Fruit fly (Drosophila melanogaster) whole organism, embryonic: ENCODE measurements around the gene mEFTs.
A peak's percentile ranks its signal among the peaks of the same experiment; 100 is the strongest.

Experiments used
- Adf1 ChIP-seq: fragments of 200-800 bp; sonication (Bioruptor generic); IDR thresholded peaks from 2 replicates; pipeline ENCODE4 v1.3.6; 2022; ENCODE audit warnings: missing biosample characterization, missing genetic modification characterization
- Atf6 ChIP-seq: fragments of 200-800 bp; sonication (Bioruptor generic); IDR thresholded peaks from 2 replicates; pipeline ENCODE4 v1.3.6; 2022; ENCODE audit warnings: missing biosample characterization, missing genetic modification characterization
- B-H1 ChIP-seq: fragments of 200-800 bp; sonication (Bioruptor generic); IDR thresholded peaks from 3 replicates; pipeline ENCODE4 v1.3.6; 2022; ENCODE audit warnings: missing biosample characterization, missing genetic modification characterization
- CG10565 ChIP-seq: fragments of 200-800 bp; sonication (Bioruptor generic); optimal IDR thresholded peaks from 3 replicates; lab custom pipeline; 2016; ENCODE audit warnings: missing biosample characterization, mild to moderate bottlenecking, missing genetic modification characterization
- CG11247 ChIP-seq: fragments of 200-800 bp; sonication (Bioruptor generic); IDR thresholded peaks from 2 replicates; pipeline ENCODE4 v1.3.6; 2022; ENCODE audit warnings: missing biosample characterization, missing genetic modification characterization
- CG13775 ChIP-seq: fragments of 200-800 bp; sonication (Bioruptor generic); optimal IDR thresholded peaks from 3 replicates; lab custom pipeline; 2017; ENCODE audit warnings: missing biosample characterization, mild to moderate bottlenecking, missing genetic modification characterization
- CG15269 ChIP-seq: fragments of 200-800 bp; sonication (Bioruptor generic); optimal IDR thresholded peaks from 2 replicates; lab custom pipeline; 2018; ENCODE audit warnings: missing biosample characterization, mild to moderate bottlenecking, missing genetic modification characterization, moderate library complexity
- CG1603 ChIP-seq: fragments of 200-800 bp; sonication (Bioruptor generic); optimal IDR thresholded peaks from 2 replicates; lab custom pipeline; 2019; ENCODE audit warnings: missing biosample characterization, mild to moderate bottlenecking, missing genetic modification characterization, moderate library complexity
- CG17328 ChIP-seq: fragments of 200-800 bp; sonication (Bioruptor generic); IDR thresholded peaks from 2 replicates; pipeline ENCODE4 v1.3.6; 2022; ENCODE audit warnings: missing biosample characterization, missing genetic modification characterization
- CG18599 ChIP-seq: fragments of 200-800 bp; sonication (Bioruptor generic); optimal IDR thresholded peaks from 3 replicates; lab custom pipeline; 2017; ENCODE audit warnings: missing biosample characterization, missing genetic modification characterization, mild to moderate bottlenecking, moderate library complexity, missing genetic modification reagents
- CG3065 ChIP-seq: fragments of 200-800 bp; sonication (Bioruptor generic); optimal IDR thresholded peaks from 2 replicates; lab custom pipeline; 2016; ENCODE audit warnings: missing biosample characterization, missing genetic modification characterization
- CG34422 ChIP-seq: fragments of 200-800 bp; sonication (Bioruptor generic); IDR thresholded peaks from 3 replicates; pipeline ENCODE4 v1.3.6; 2022; ENCODE audit warnings: missing biosample characterization, missing genetic modification characterization
- CG4282 ChIP-seq: fragments of 200-800 bp; sonication (Bioruptor generic); optimal IDR thresholded peaks from 2 replicates; lab custom pipeline; 2016; ENCODE audit warnings: missing biosample characterization, missing genetic modification characterization
- CG5180 ChIP-seq: fragments of 200-800 bp; sonication (Bioruptor generic); optimal IDR thresholded peaks from 3 replicates; lab custom pipeline; 2017; ENCODE audit warnings: missing biosample characterization, missing genetic modification characterization, mild to moderate bottlenecking, moderate library complexity, missing genetic modification reagents
- CG6791 ChIP-seq: fragments of 200-800 bp; sonication (Bioruptor generic); IDR thresholded peaks from 3 replicates; pipeline ENCODE4 v1.3.6; 2022; ENCODE audit warnings: missing biosample characterization, missing genetic modification characterization; ENCODE audit not compliant: partially characterized antibody
- CG7963 ChIP-seq: fragments of 200-800 bp; sonication (Bioruptor generic); IDR thresholded peaks from 3 replicates; pipeline ENCODE4 v1.3.6; 2022; ENCODE audit warnings: missing biosample characterization, missing genetic modification characterization; ENCODE audit not compliant: partially characterized antibody
- CG8281 ChIP-seq: fragments of 200-800 bp; sonication (Bioruptor generic); optimal IDR thresholded peaks from 2 replicates; lab custom pipeline; 2018; ENCODE audit warnings: missing biosample characterization, mild to moderate bottlenecking, missing genetic modification characterization, moderate library complexity
- CG9215 ChIP-seq: fragments of 200-800 bp; sonication (Bioruptor generic); IDR thresholded peaks from 2 replicates; pipeline ENCODE4 v1.3.6; 2022; ENCODE audit warnings: missing biosample characterization, missing genetic modification characterization
- CG9727 ChIP-seq: fragments of 200-800 bp; sonication (Bioruptor generic); optimal IDR thresholded peaks from 3 replicates; lab custom pipeline; 2017; ENCODE audit warnings: missing biosample characterization, mild to moderate bottlenecking, missing genetic modification characterization
- CrebB ChIP-seq: fragments of 200-800 bp; sonication (Bioruptor generic); optimal IDR thresholded peaks from 3 replicates; lab custom pipeline; 2018; ENCODE audit warnings: missing biosample characterization, mild to moderate bottlenecking, missing genetic modification characterization
- Dad ChIP-seq: fragments of 200-800 bp; sonication (Bioruptor generic); optimal IDR thresholded peaks from 3 replicates; lab custom pipeline; 2016; ENCODE audit warnings: missing biosample characterization, missing genetic modification characterization
- Dfd ChIP-seq, 2 experiments: fragments of >200 bp; optimal IDR thresholded peaks; 2 replicates each; lab custom pipeline; 2017; ENCODE audit warnings: missing biosample characterization in 2 of 2, missing genetic modification characterization in 2 of 2
- Dip3 ChIP-seq: fragments of 200-800 bp; sonication (Bioruptor generic); optimal IDR thresholded peaks from 3 replicates; lab custom pipeline; 2016; ENCODE audit warnings: missing biosample characterization, missing genetic modification characterization
- Dll ChIP-seq: fragments of 200-800 bp; sonication (Bioruptor generic); IDR thresholded peaks from 4 replicates; pipeline ENCODE4 v1.3.6; 2022; ENCODE audit warnings: missing biosample characterization, missing genetic modification characterization; ENCODE audit not compliant: partially characterized antibody
- Doc3 ChIP-seq: fragments of 200-800 bp; sonication (Bioruptor generic); IDR thresholded peaks from 3 replicates; pipeline ENCODE4 v1.3.6; 2022; ENCODE audit warnings: missing biosample characterization, missing genetic modification characterization; ENCODE audit not compliant: partially characterized antibody
- Drgx ChIP-seq: fragments of 200-800 bp; sonication (Bioruptor generic); IDR thresholded peaks from 2 replicates; pipeline ENCODE4 v1.3.6; 2022; ENCODE audit warnings: missing biosample characterization, missing genetic modification characterization
- ERR ChIP-seq: fragments of 200-800 bp; sonication (Bioruptor generic); optimal IDR thresholded peaks from 2 replicates; lab custom pipeline; 2016; ENCODE audit warnings: missing biosample characterization, missing genetic modification characterization
- Fer1 ChIP-seq: fragments of 200-800 bp; sonication (Bioruptor generic); optimal IDR thresholded peaks from 2 replicates; lab custom pipeline; 2017; ENCODE audit warnings: missing biosample characterization, mild to moderate bottlenecking, missing genetic modification characterization
- HLHmδ ChIP-seq: fragments of 200-800 bp; sonication (Bioruptor generic); optimal IDR thresholded peaks from 2 replicates; lab custom pipeline; 2018; ENCODE audit warnings: missing biosample characterization, mild to moderate bottlenecking, missing genetic modification characterization, moderate library complexity
- Hey ChIP-seq: fragments of 200-800 bp; sonication (Bioruptor generic); optimal IDR thresholded peaks from 3 replicates; lab custom pipeline; 2018; ENCODE audit warnings: missing biosample characterization, mild to moderate bottlenecking, missing genetic modification characterization
- Kr ChIP-seq: fragments of 200-800 bp; sonication (Bioruptor generic); optimal IDR thresholded peaks from 2 replicates; lab custom pipeline; 2017; ENCODE audit warnings: missing biosample characterization, mild to moderate bottlenecking, missing genetic modification characterization
- MBD-R2 ChIP-seq: fragments of 200-800 bp; sonication (Bioruptor generic); IDR thresholded peaks from 2 replicates; pipeline ENCODE4 v1.3.6; 2022; ENCODE audit warnings: missing biosample characterization, missing genetic modification characterization
- NC2β ChIP-seq: fragments of 200-800 bp; sonication (Bioruptor generic); optimal IDR thresholded peaks from 2 replicates; lab custom pipeline; 2016; ENCODE audit warnings: missing biosample characterization, missing genetic modification characterization
- Sox100B ChIP-seq: fragments of 200-800 bp; sonication (Bioruptor generic); optimal IDR thresholded peaks from 3 replicates; lab custom pipeline; 2018; ENCODE audit warnings: missing biosample characterization, mild to moderate bottlenecking, missing genetic modification characterization
- ara ChIP-seq: fragments of 200-800 bp; sonication (Bioruptor generic); IDR thresholded peaks from 2 replicates; pipeline ENCODE4 v1.3.6; 2022; ENCODE audit warnings: missing biosample characterization, missing genetic modification characterization
- ash1 ChIP-seq: fragments of 200-800 bp; sonication (Bioruptor generic); optimal IDR thresholded peaks from 2 replicates; lab custom pipeline; 2018; ENCODE audit warnings: missing biosample characterization, mild to moderate bottlenecking, missing genetic modification characterization
- bowl ChIP-seq: fragments of 200-800 bp; sonication (Bioruptor generic); IDR thresholded peaks from 2 replicates; pipeline ENCODE4 v1.3.6; 2022; ENCODE audit warnings: missing biosample characterization, missing genetic modification characterization
- chif ChIP-seq, 2 experiments: fragments of 200-800 bp; sonication (Bioruptor generic); optimal IDR thresholded peaks; 3 replicates each; lab custom pipeline; 2016; ENCODE audit warnings: missing biosample characterization in 2 of 2, missing genetic modification characterization in 2 of 2
- ci ChIP-seq: fragments of 200-800 bp; sonication (Bioruptor generic); IDR thresholded peaks from 3 replicates; pipeline ENCODE4 v1.3.6; 2022; ENCODE audit warnings: missing biosample characterization, missing genetic modification characterization
- croc ChIP-seq: fragments of 200-800 bp; sonication (Bioruptor generic); conservative IDR thresholded peaks from 3 replicates; pipeline ENCODE4 v1.3.6; 2022; ENCODE audit warnings: missing biosample characterization, missing genetic modification characterization
- ems ChIP-seq: fragments of 200-800 bp; sonication (Bioruptor generic); optimal IDR thresholded peaks from 3 replicates; lab custom pipeline; 2016; ENCODE audit warnings: missing biosample characterization, missing genetic modification characterization
- en ChIP-seq: fragments of 200-800 bp; sonication (Bioruptor generic); optimal IDR thresholded peaks from 2 replicates; lab custom pipeline; 2016; ENCODE audit warnings: missing biosample characterization, missing genetic modification characterization
- fd96Cb ChIP-seq: fragments of 200-800 bp; sonication (Bioruptor generic); optimal IDR thresholded peaks from 2 replicates; lab custom pipeline; 2018; ENCODE audit warnings: missing biosample characterization, mild to moderate bottlenecking, missing genetic modification characterization, moderate library complexity
- hkb ChIP-seq, 2 experiments: fragments of 200-800 bp in 1 of 2; fragments of >200 bp in 1 of 2; sonication (Bioruptor generic) in 1 of 2; IDR thresholded peaks in 1 of 2; optimal IDR thresholded peaks in 1 of 2; 2 replicates each; pipeline versions ENCODE4 v1.3.6 to Lab custom; 2017 to 2022; ENCODE audit warnings: missing biosample characterization in 1 of 2, missing genetic modification characterization in 1 of 2
- maf-S ChIP-seq: fragments of 200-800 bp; sonication (Bioruptor generic); optimal IDR thresholded peaks from 2 replicates; lab custom pipeline; 2016; ENCODE audit warnings: missing biosample characterization, missing genetic modification characterization
- pfk ChIP-seq: fragments of 200-800 bp; sonication (Bioruptor generic); optimal IDR thresholded peaks from 2 replicates; lab custom pipeline; 2018; ENCODE audit warnings: missing biosample characterization, mild to moderate bottlenecking, missing genetic modification characterization, moderate library complexity
- tgo ChIP-seq: fragments of 200-800 bp; sonication (Bioruptor generic); IDR thresholded peaks from 3 replicates; pipeline ENCODE4 v1.3.6; 2022; ENCODE audit warnings: missing biosample characterization, missing genetic modification characterization
- trh ChIP-seq: fragments of 200-800 bp; sonication (Bioruptor generic); optimal IDR thresholded peaks from 2 replicates; lab custom pipeline; 2016; ENCODE audit warnings: missing biosample characterization, missing genetic modification characterization

Gene mEFTs

dm6 chr2L:17472582-17473524 is 28.1 kb downstream of the mEFTs start, which contains the start of gene BicD (continued):
- no peak for TF ChIP-seq Dad (GFP tag; lab: Kevin White, UChicago)
- no peak for TF ChIP-seq CG4282 (GFP tag; lab: Kevin White, UChicago)
- peak; percentile 52 for TF ChIP-seq MBD-R2 (GFP tag; lab: Robert Waterston, UW)
- no peak for TF ChIP-seq CG3065 (GFP tag; lab: Kevin White, UChicago)
- no peak for TF ChIP-seq ems (GFP tag; lab: Kevin White, UChicago)
- no peak for TF ChIP-seq ci
- TF ChIP-seq Dip3 (GFP tag; lab: Kevin White, UChicago): no peak
- TF ChIP-seq Atf6 (GFP tag; lab: Robert Waterston, UW): peak; percentile 17; the same call in 1 of the 2 replicates
- TF ChIP-seq CG15269: no peak
- TF ChIP-seq CG10565 (GFP tag; lab: Kevin White, UChicago): no peak
- TF ChIP-seq Dll (GFP tag; lab: Robert Waterston, UW): peak; percentile 78
- TF ChIP-seq CG13775 (GFP tag; lab: Kevin White, UChicago): no peak
- no peak for TF ChIP-seq en
- TF ChIP-seq chif (GFP tag; optimal IDR thresholded peaks at IDR 0.05; lab: Kevin White, UChicago): no peak
- no peak for TF ChIP-seq tgo (GFP tag; lab: Robert Waterston, UW)
- peak; percentile 59; the same call in 1 of the 3 replicates for TF ChIP-seq CG34422
- TF ChIP-seq CG18599: peak; percentile 26
- no peak for TF ChIP-seq bowl (GFP tag; lab: Robert Waterston, UW)
- TF ChIP-seq hkb (optimal IDR thresholded peaks at IDR 0.05; lab: Kevin White, UChicago): no peak
- peak; percentile 39 for TF ChIP-seq hkb (GFP tag; IDR thresholded peaks at IDR 0.05; lab: Robert Waterston, UW)
- TF ChIP-seq fd96Cb (tag; lab: Kevin White, UChicago): no peak
- TF ChIP-seq Kr (GFP tag; lab: Kevin White, UChicago): no peak
- TF ChIP-seq B-H1 (GFP tag; lab: Robert Waterston, UW): no peak
- TF ChIP-seq Adf1: no peak; the same call in 1 of the 2 replicates
- TF ChIP-seq maf-S (GFP tag; lab: Kevin White, UChicago): no peak
- TF ChIP-seq CG9215 (GFP tag; lab: Robert Waterston, UW): no peak
- no peak for TF ChIP-seq ara (GFP tag; lab: Robert Waterston, UW)
- TF ChIP-seq CG17328 (GFP tag; lab: Robert Waterston, UW): 0 out of 2 replicates have a peak, but pooled peaks have one; percentile 26
- TF ChIP-seq CG11247 (GFP tag; lab: Robert Waterston, UW): no peak
- TF ChIP-seq Sox100B: no peak
- TF ChIP-seq CG1603 (tag; lab: Kevin White, UChicago): peak; percentile 35
- no peak for TF ChIP-seq NC2β (GFP tag; lab: Kevin White, UChicago)
- peak; percentile 63; the same call in 1 of the 3 replicates for TF ChIP-seq CG6791 (GFP tag; lab: Robert Waterston, UW)
- no peak for TF ChIP-seq pfk (GFP tag; lab: Kevin White, UChicago)
- peak; percentile 32 for TF ChIP-seq CrebB (tag; lab: Kevin White, UChicago)
- TF ChIP-seq Drgx (GFP tag; lab: Robert Waterston, UW): no peak
- no peak for TF ChIP-seq CG8281 (tag; lab: Kevin White, UChicago)
- no peak for TF ChIP-seq Fer1 (GFP tag; lab: Kevin White, UChicago)
- TF ChIP-seq CG9727 (GFP tag; lab: Kevin White, UChicago): peak; percentile 28
- TF ChIP-seq ERR (GFP tag; lab: Kevin White, UChicago): no peak
- no peak for TF ChIP-seq Dfd (GFP tag; optimal IDR thresholded peaks at IDR 0.05; lab: Kevin White, UChicago)
- TF ChIP-seq HLHmδ: peak; percentile 24
- TF ChIP-seq CG7963 (GFP tag; lab: Robert Waterston, UW): 0 out of 3 replicates have a peak, but pooled peaks have one; percentile 9
- no peak for TF ChIP-seq ash1 (GFP tag; lab: Kevin White, UChicago)
- no peak for TF ChIP-seq CG5180 (GFP tag; lab: Kevin White, UChicago)
- TF ChIP-seq Doc3 (GFP tag; lab: Robert Waterston, UW): peak; percentile 60; the same call in 2 of the 3 replicates
- TF ChIP-seq Hey (tag; lab: Kevin White, UChicago): no peak
- TF ChIP-seq croc (GFP tag; lab: Robert Waterston, UW): no peak
- TF ChIP-seq trh (GFP tag; lab: Kevin White, UChicago): no peak
